Worm (Caenorhabditis elegans) whole organism, midembryonic: Measurements from ENCODE around the gene ddr-2.

Experiments used
- T22C8.4 ChIP-seq: fragments of 200-800 bp; sonication (Bioruptor generic); IDR thresholded peaks from 2 replicates; pipeline ENCODE4 v1.3.6; 2022; ENCODE audit warnings: missing genetic modification characterization, missing compliant biosample characterization
- cog-1 ChIP-seq: sonication (generic microtip); optimal IDR thresholded peaks from 2 replicates; lab custom pipeline; 2016; ENCODE audit warnings: missing genetic modification characterization, missing compliant biosample characterization
- flt-1 ChIP-seq: fragments of 200-800 bp; sonication (Bioruptor generic); IDR thresholded peaks from 2 replicates; pipeline ENCODE4 v1.3.6; 2022; ENCODE audit warnings: missing genetic modification characterization, missing compliant biosample characterization
- klf-2 ChIP-seq: fragments of 200-800 bp; sonication (Bioruptor generic); conservative IDR thresholded peaks from 2 replicates; pipeline ENCODE4 v1.3.6; 2022; ENCODE audit warnings: missing genetic modification reagents, missing genetic modification characterization, missing compliant biosample characterization
- med-1 ChIP-seq: sonication (generic microtip); optimal IDR thresholded peaks from 2 replicates; lab custom pipeline; 2017; ENCODE audit warnings: missing genetic modification characterization, mild to moderate bottlenecking, missing compliant biosample characterization, antibody characterized with exemption, missing genetic modification reagents; ENCODE audit not compliant: insufficient read depth
- ref-1 ChIP-seq: fragments of 200-800 bp; sonication (Bioruptor generic); conservative IDR thresholded peaks from 2 replicates; pipeline ENCODE4 v1.3.6; 2022; ENCODE audit warnings: missing genetic modification reagents, missing genetic modification characterization, missing compliant biosample characterization
- tab-1 ChIP-seq: fragments of 200-800 bp; sonication (Bioruptor generic); IDR thresholded peaks from 2 replicates; pipeline ENCODE4 v1.3.6; 2022; ENCODE audit warnings: missing genetic modification characterization, missing compliant biosample characterization
- ztf-29 ChIP-seq: fragments of 200-800 bp; sonication (Bioruptor generic); IDR thresholded peaks from 2 replicates; pipeline ENCODE4 v1.3.6; 2022; ENCODE audit warnings: missing genetic modification reagents, missing genetic modification characterization, missing compliant biosample characterization

- TF ChIP-seq ref-1 (GFP tag; lab: Robert Waterston, UW): no peak
- no peak for TF ChIP-seq cog-1
- no peak for TF ChIP-seq T22C8.4 (GFP tag; lab: Robert Waterston, UW)
- TF ChIP-seq med-1 (GFP tag; lab: Kevin White, UChicago): no peak
- no peak for TF ChIP-seq klf-2 (GFP tag; lab: Robert Waterston, UW)
- no peak for TF ChIP-seq flt-1 (GFP tag; lab: Robert Waterston, UW)
- no peak for TF ChIP-seq tab-1 (GFP tag; lab: Robert Waterston, UW)
- TF ChIP-seq ztf-29 (GFP tag; lab: Robert Waterston, UW): no peak
Observed at ce11 chrX:3301770-3302169, 13.3 kb upstream of the ddr-2 start, which contains the start of gene F11D5.5.
